Worm (Caenorhabditis elegans) whole organism, L4 larva: ENCODE measurements around the gene nkat-1.

ENCODE experiments used
- Y48G9A.11 ChIP-seq: fragments of 200-800 bp; sonication (Bioruptor generic); IDR thresholded peaks from 2 replicates; pipeline ENCODE4 v1.3.6; 2022; ENCODE audit warnings: missing genetic modification reagents, missing genetic modification characterization, missing compliant biosample characterization
- aly-2 ChIP-seq: sonication (generic microtip); optimal IDR thresholded peaks from 2 replicates; lab custom pipeline; 2018; ENCODE audit warnings: missing biosample characterization, missing genetic modification characterization
- ama-1 ChIP-seq: fragments of 150-350 bp; optimal IDR thresholded peaks from 2 replicates; lab custom pipeline; 2014; ENCODE audit warnings: inconsistent platforms, mixed read lengths
- ceh-28 ChIP-seq: fragments of 150-350 bp; optimal IDR thresholded peaks from 2 replicates; lab custom pipeline; 2014; ENCODE audit warnings: missing biosample characterization, missing genetic modification reagents, missing genetic modification characterization
- ceh-82 ChIP-seq: sonication (generic microtip); optimal IDR thresholded peaks from 2 replicates; lab custom pipeline; 2017; ENCODE audit warnings: missing biosample characterization, missing genetic modification characterization
- daf-19 ChIP-seq: fragments of 200-800 bp; sonication (Bioruptor generic); conservative IDR thresholded peaks from 2 replicates; pipeline ENCODE4 v1.3.6; 2022; ENCODE audit warnings: missing genetic modification characterization, missing compliant biosample characterization
- dmd-6 ChIP-seq: fragments of 200-800 bp; sonication (Bioruptor generic); IDR thresholded peaks from 2 replicates; pipeline ENCODE4 v1.3.6; 2022; ENCODE audit warnings: missing genetic modification reagents, missing genetic modification characterization, missing compliant biosample characterization
- fos-1 ChIP-seq: fragments of 150-350 bp; optimal IDR thresholded peaks from 2 replicates; lab custom pipeline; 2014; ENCODE audit warnings: missing biosample characterization, missing genetic modification characterization
- lim-7 ChIP-seq: fragments of 200-800 bp; sonication (Bioruptor generic); IDR thresholded peaks from 2 replicates; pipeline ENCODE4 v1.3.6; 2022; ENCODE audit warnings: missing genetic modification characterization, missing compliant biosample characterization
- lin-39 ChIP-seq: fragments of 150-350 bp; optimal IDR thresholded peaks from 2 replicates; lab custom pipeline; 2014; ENCODE audit warnings: missing biosample characterization, missing genetic modification reagents, missing genetic modification characterization
- nhr-237 ChIP-seq: sonication (generic microtip); optimal IDR thresholded peaks from 2 replicates; lab custom pipeline; 2017; ENCODE audit warnings: missing biosample characterization, missing genetic modification characterization
- sdz-12 ChIP-seq: fragments of 200-800 bp; sonication (Bioruptor generic); optimal IDR thresholded peaks from 2 replicates; lab custom pipeline; 2018; ENCODE audit warnings: mild to moderate bottlenecking, missing genetic modification characterization, missing compliant biosample characterization
- tag-97 ChIP-seq: fragments of 200-800 bp; sonication (Bioruptor generic); IDR thresholded peaks from 2 replicates; pipeline ENCODE4 v1.3.6; 2022; ENCODE audit warnings: missing genetic modification characterization, missing compliant biosample characterization
- zip-2 ChIP-seq: fragments of 150-350 bp; optimal IDR thresholded peaks from 2 replicates; lab custom pipeline; 2014; ENCODE audit warnings: missing biosample characterization, missing genetic modification characterization

DNA sequence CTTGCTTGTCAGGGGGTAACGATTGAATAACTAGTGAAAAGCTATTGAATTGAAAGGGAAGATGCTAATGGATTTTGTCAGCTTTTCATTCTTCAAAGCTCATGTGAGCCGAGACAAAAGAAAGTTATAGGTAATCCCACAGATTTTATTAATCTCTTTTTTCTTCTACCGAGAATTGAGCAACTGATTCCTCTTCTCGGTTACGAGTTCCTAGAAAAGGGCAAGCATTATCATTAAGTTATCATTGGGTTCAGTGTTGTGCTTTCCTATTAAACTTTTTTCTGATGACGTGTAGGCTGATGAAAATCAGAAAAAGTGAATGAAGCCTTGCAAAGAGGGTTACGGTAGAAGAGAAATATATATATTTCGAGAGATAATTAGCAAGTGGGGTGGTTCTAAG, 45.7 kb upstream of the nkat-1 start:
- TF ChIP-seq ceh-82 (tag; lab: Kevin White, UChicago) (no peak), Y48G9A.11 (GFP tag; lab: Robert Waterston, UW) (no peak), ceh-28 (tag; lab: Kevin White, UChicago) (no peak), ama-1 (no peak), zip-2 (tag; lab: Kevin White, UChicago) (no peak), dmd-6 (no peak), daf-19 (no peak), lin-39 (no peak), aly-2 (tag; lab: Kevin White, UChicago) (no peak), sdz-12 (GFP tag; lab: Kevin White, UChicago) (no peak), tag-97 (no peak), nhr-237 (tag; lab: Kevin White, UChicago) (no peak), lim-7 (GFP tag; lab: Robert Waterston, UW) (no peak), fos-1 (tag; lab: Kevin White, UChicago) (no peak)
